Worm (Caenorhabditis elegans): Measurements from ENCODE around the gene F55A11.6.

Gene F55A11.6

DNA sequence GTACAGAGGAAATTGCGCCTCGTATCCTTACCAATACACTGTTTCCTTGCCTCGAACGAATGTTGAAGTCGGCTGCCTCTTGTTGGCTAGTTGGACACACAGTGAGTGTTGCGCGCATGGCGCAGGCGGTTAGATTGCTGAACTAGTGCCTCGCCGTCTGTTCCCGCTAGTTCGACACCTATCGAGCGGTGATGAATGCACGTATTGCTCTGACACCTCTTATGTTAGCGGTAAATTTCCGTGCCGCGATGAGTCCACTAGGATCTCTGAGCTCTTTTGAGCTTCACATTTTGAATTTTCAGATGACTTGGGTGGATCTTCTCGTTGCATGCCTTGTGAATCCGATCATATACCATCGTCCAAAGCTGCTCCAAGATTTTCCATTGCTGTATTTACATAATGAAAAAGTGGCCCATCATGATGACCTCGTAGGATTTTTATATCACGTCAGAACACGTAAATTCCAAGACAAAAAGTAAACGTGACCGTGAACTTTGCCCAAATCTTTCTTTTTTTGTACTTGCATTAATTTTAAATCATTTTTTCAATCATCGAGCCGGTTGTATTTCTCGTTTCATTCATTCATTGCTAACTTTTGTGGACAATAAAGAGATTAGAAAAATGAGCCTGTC, 6.3 kb downstream of the F55A11.6 start, which contains the start of gene F55A11.11:
F55A11.11 (plus strand) TSS at position 341 of the 632 bp plus-strand sequence.
- TF ChIP-seq pha-4 (tag; optimal IDR thresholded peaks at IDR 0.05) (peak; percentile 92), ceh-43 (GFP tag; optimal IDR thresholded peaks at IDR 0.05) (peak; percentile 92), ceh-83 (GFP tag; optimal IDR thresholded peaks at IDR 0.05) (peak; percentile 97), ham-2 (GFP tag; optimal IDR thresholded peaks at IDR 0.05) (peak; percentile 98), unc-39 (tag; optimal IDR thresholded peaks at IDR 0.05) (peak; percentile 52), sem-2 (GFP tag; optimal IDR thresholded peaks at IDR 0.05) (peak; percentile 94), mep-1 (tag; optimal IDR thresholded peaks at IDR 0.05) (peak; percentile 57), bed-3 (GFP tag; optimal IDR thresholded peaks at IDR 0.05) (peak; percentile 91), drap-1 (GFP tag; optimal IDR thresholded peaks at IDR 0.05) (peak; percentile 99), elt-3 (tag; optimal IDR thresholded peaks at IDR 0.05) (no peak), ceh-39 (tag; optimal IDR thresholded peaks at IDR 0.05) (peak; percentile 28), unc-120 (tag; optimal IDR thresholded peaks at IDR 0.05; ENCODE audit: poor library complexity, severe bottlenecking) (peak; percentile 95), mls-2 (tag; optimal IDR thresholded peaks at IDR 0.05) (peak; percentile 98), tbx-8 (GFP tag; optimal IDR thresholded peaks at IDR 0.05) (peak; percentile 86), nhr-76 (tag; optimal IDR thresholded peaks at IDR 0.05) (no peak), lsy-2 (tag; optimal IDR thresholded peaks at IDR 0.05) (peak; percentile 28), unc-62 (GFP tag; optimal IDR thresholded peaks at IDR 0.05) (peak; percentile 73), ces-1 (GFP tag; optimal IDR thresholded peaks at IDR 0.05) (no peak), sptf-1 (tag; optimal IDR thresholded peaks at IDR 0.05) (peak; percentile 98), flh-1 (GFP tag; optimal IDR thresholded peaks at IDR 0.05) (peak; percentile 90), snpc-4 (tag; optimal IDR thresholded peaks at IDR 0.05) (no peak), lin-32 (GFP tag; optimal IDR thresholded peaks at IDR 0.05) (peak; percentile 96), cnd-1 (tag; optimal IDR thresholded peaks at IDR 0.05) (peak; percentile 97), mab-5 (tag; optimal IDR thresholded peaks at IDR 0.05) (no peak), nhr-12 (tag; optimal IDR thresholded peaks at IDR 0.05) (peak; percentile 85), nhr-237 (tag; optimal IDR thresholded peaks at IDR 0.05) (peak; percentile 41), elt-1 (tag; optimal IDR thresholded peaks at IDR 0.05; ENCODE audit: borderline replicate concordance, insufficient read depth) (peak; percentile 17), M03D4.4 (tag; optimal IDR thresholded peaks at IDR 0.05) (peak; percentile 97), nhr-28 (tag; optimal IDR thresholded peaks at IDR 0.05) (peak; percentile 46), zip-8 (tag; optimal IDR thresholded peaks at IDR 0.05) (no peak), nhr-2 (tag; optimal IDR thresholded peaks at IDR 0.05) (no peak), hlh-1 (tag; optimal IDR thresholded peaks at IDR 0.05) (peak; percentile 60), lin-13 (tag; optimal IDR thresholded peaks at IDR 0.05) (peak; percentile 83), ztf-11 (tag; optimal IDR thresholded peaks at IDR 0.05) (peak; percentile 60), blmp-1 (tag; optimal IDR thresholded peaks at IDR 0.05) (no peak)

DNA sequence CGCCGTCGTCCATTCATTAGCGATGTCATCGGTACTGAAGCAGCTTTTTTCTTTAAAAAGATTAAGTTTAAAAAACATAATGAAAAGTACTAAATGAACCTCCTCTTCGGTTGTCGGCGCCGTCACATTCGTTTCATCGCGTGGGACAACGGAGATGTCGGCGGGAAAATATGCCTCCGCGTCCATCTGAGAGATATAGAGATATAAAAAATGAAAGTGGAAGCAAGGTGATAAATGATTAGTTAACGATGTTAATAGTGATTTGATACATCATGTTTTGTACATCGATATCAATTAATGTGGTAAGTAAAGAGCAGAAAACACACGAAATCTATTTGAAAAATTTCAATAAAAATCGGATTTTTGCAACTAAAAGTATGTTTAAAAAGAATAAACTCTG, 10.6 kb downstream of the F55A11.6 start, which contains the start of gene F55A11.7:
F55A11.7 (minus strand) TSS at position 186 of the 400 bp plus-strand sequence.
- no peak for TF ChIP-seq hlh-1 (tag; optimal IDR thresholded peaks at IDR 0.05)
- TF ChIP-seq M03D4.4 (tag; optimal IDR thresholded peaks at IDR 0.05): no peak
- TF ChIP-seq ham-2 (GFP tag; optimal IDR thresholded peaks at IDR 0.05): no peak
- TF ChIP-seq lin-13 (tag; optimal IDR thresholded peaks at IDR 0.05): no peak
- no peak for TF ChIP-seq elt-3 (tag; optimal IDR thresholded peaks at IDR 0.05)
- no peak for TF ChIP-seq zip-8 (tag; optimal IDR thresholded peaks at IDR 0.05)
- TF ChIP-seq bed-3 (GFP tag; optimal IDR thresholded peaks at IDR 0.05): no peak
- no peak for TF ChIP-seq flh-1 (GFP tag; optimal IDR thresholded peaks at IDR 0.05)
- no peak for TF ChIP-seq unc-120 (tag; optimal IDR thresholded peaks at IDR 0.05; ENCODE audit: poor library complexity, severe bottlenecking)
- no peak for TF ChIP-seq ces-1 (GFP tag; optimal IDR thresholded peaks at IDR 0.05)
- no peak for TF ChIP-seq elt-1 (tag; optimal IDR thresholded peaks at IDR 0.05; ENCODE audit: borderline replicate concordance, insufficient read depth)
- no peak for TF ChIP-seq sptf-1 (tag; optimal IDR thresholded peaks at IDR 0.05)

DNA sequence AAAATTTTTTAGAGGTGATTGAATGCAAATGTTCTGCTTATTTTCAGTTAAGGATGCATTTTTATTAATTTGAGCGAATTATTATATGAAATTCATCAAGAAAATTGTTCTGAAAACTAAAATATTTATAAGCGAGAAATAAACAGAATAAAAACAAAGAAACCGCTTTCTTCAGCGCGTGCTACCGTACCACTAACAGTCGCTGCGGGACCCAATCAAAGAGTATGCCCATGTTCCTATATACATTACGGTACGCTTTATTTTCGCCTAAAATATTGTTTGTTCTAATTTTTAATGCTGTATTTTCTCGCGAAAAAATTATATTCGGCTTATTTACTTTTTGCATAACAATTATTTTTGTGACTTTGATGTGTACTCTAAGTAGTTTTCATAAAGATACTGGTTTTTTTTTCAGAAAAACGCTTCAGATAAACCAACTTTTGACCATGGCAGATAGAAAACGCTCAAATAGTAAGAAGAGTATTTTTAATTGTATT, 11.2 kb downstream of the F55A11.6 start, which contains the start of gene F55A11.8:
F55A11.8 (plus strand) TSS at position 447 of the 497 bp plus-strand sequence.
- TF ChIP-seq elt-3 (tag; optimal IDR thresholded peaks at IDR 0.05): no peak
- no peak for TF ChIP-seq pha-4 (tag; optimal IDR thresholded peaks at IDR 0.05)

All from whole organism, mixed stage, embryonic.